Fruit fly (Drosophila melanogaster): ENCODE data around the gene Ir94b.

- TF ChIP-seq Dll (optimal IDR thresholded peaks at IDR 0.05) = no peak
- TF ChIP-seq psq (optimal IDR thresholded peaks at IDR 0.05) = no peak
- no peak for TF ChIP-seq EcR (GFP tag; optimal IDR thresholded peaks at IDR 0.05)
- TF ChIP-seq pan (optimal IDR thresholded peaks at IDR 0.05) = no peak
- TF ChIP-seq usp (GFP tag; optimal IDR thresholded peaks at IDR 0.05) = no peak
Observed at dm6 chr3R:22153693-22154092, 36.6 kb upstream of the Ir94b start.

Data from whole organism.